Worm (Caenorhabditis elegans): Measurements from ENCODE around the gene ska-3.

- TF ChIP-seq egl-27 (tag; optimal IDR thresholded peaks at IDR 0.05) (no peak), aly-2 (tag; optimal IDR thresholded peaks at IDR 0.05) (no peak), lsy-2 (tag; optimal IDR thresholded peaks at IDR 0.05) (peak in 1 of 2 experiments; percentile 30), ceh-16 (tag; optimal IDR thresholded peaks at IDR 0.05) (no peak), ceh-82 (tag; optimal IDR thresholded peaks at IDR 0.05) (no peak), nhr-237 (tag; optimal IDR thresholded peaks at IDR 0.05) (no peak), ama-1 (optimal IDR thresholded peaks at IDR 0.05) (no peak), ztf-4 (tag; optimal IDR thresholded peaks at IDR 0.05) (no peak), fos-1 (tag; optimal IDR thresholded peaks at IDR 0.05) (no peak)
These were observed 13.9 kb upstream of the ska-3 start, which contains the start of the genes abi-1 and arle-14 for ce11 chrIII:5692690-5693089.

Data from whole organism, L2 larva.